Worm (Caenorhabditis elegans) whole organism, late embryonic: Measurements from ENCODE around the gene ttr-28.

Source experiments
- C38D4.7 ChIP-seq: fragments of 200-800 bp; sonication (Bioruptor generic); optimal IDR thresholded peaks from 2 replicates; lab custom pipeline; 2018; ENCODE audit warnings: mild to moderate bottlenecking, missing genetic modification characterization, moderate library complexity, missing compliant biosample characterization
- K09A11.1 ChIP-seq: sonication (generic microtip); optimal IDR thresholded peaks from 2 replicates; lab custom pipeline; 2017; ENCODE audit warnings: antibody characterized with exemption, mild to moderate bottlenecking, missing genetic modification characterization, missing compliant biosample characterization; ENCODE audit not compliant: insufficient read depth
- T23F11.4 ChIP-seq: fragments of 200-800 bp; sonication (Bioruptor generic); optimal IDR thresholded peaks from 2 replicates; lab custom pipeline; 2018; ENCODE audit warnings: mild to moderate bottlenecking, missing genetic modification characterization, missing compliant biosample characterization
- ceh-2 ChIP-seq: sonication (generic microtip); optimal IDR thresholded peaks from 2 replicates; lab custom pipeline; 2016; ENCODE audit warnings: missing genotype, missing genetic modification characterization, missing compliant biosample characterization
- ceh-24 ChIP-seq: sonication (generic microtip); optimal IDR thresholded peaks from 2 replicates; lab custom pipeline; 2016; ENCODE audit warnings: mild to moderate bottlenecking, missing genetic modification characterization, missing compliant biosample characterization
- ceh-30 ChIP-seq: fragments of 150-350 bp; optimal IDR thresholded peaks from 2 replicates; lab custom pipeline; 2014; ENCODE audit warnings: missing biosample characterization, missing genetic modification characterization
- ceh-31 ChIP-seq: sonication (generic microtip); optimal IDR thresholded peaks from 2 replicates; lab custom pipeline; 2016; ENCODE audit warnings: missing genetic modification characterization, missing compliant biosample characterization
- ceh-6 ChIP-seq: fragments of 200-800 bp; sonication (Bioruptor generic); optimal IDR thresholded peaks from 2 replicates; lab custom pipeline; 2018; ENCODE audit warnings: mild to moderate bottlenecking, missing genetic modification characterization, missing compliant biosample characterization
- dmd-4 ChIP-seq: sonication (generic microtip); optimal IDR thresholded peaks from 2 replicates; lab custom pipeline; 2016; ENCODE audit warnings: borderline replicate concordance, missing genetic modification characterization, missing compliant biosample characterization
- dve-1 ChIP-seq: sonication (generic microtip); optimal IDR thresholded peaks from 2 replicates; lab custom pipeline; 2017; ENCODE audit warnings: antibody characterized with exemption, mild to moderate bottlenecking, missing genetic modification characterization, missing compliant biosample characterization
- elt-2 ChIP-seq: sonication (generic microtip); optimal IDR thresholded peaks from 2 replicates; lab custom pipeline; 2016; ENCODE audit warnings: missing genetic modification reagents, missing genetic modification characterization, missing compliant biosample characterization
- elt-4 ChIP-seq: sonication (generic microtip); optimal IDR thresholded peaks from 2 replicates; lab custom pipeline; 2016; ENCODE audit warnings: missing genetic modification characterization, missing compliant biosample characterization
- eyg-1 ChIP-seq: sonication (generic microtip); optimal IDR thresholded peaks from 2 replicates; lab custom pipeline; 2016; ENCODE audit warnings: missing genotype, missing genetic modification characterization, missing compliant biosample characterization
- fax-1 ChIP-seq: sonication (generic microtip); optimal IDR thresholded peaks from 2 replicates; lab custom pipeline; 2016; ENCODE audit warnings: missing genotype, missing genetic modification characterization, missing compliant biosample characterization
- hlh-13 ChIP-seq: fragments of 200-800 bp; sonication (Bioruptor generic); optimal IDR thresholded peaks from 2 replicates; lab custom pipeline; 2018; ENCODE audit warnings: mild to moderate bottlenecking, missing genetic modification characterization, missing compliant biosample characterization
- hlh-15 ChIP-seq: sonication (generic microtip); optimal IDR thresholded peaks from 2 replicates; lab custom pipeline; 2016; ENCODE audit warnings: missing genetic modification characterization, missing compliant biosample characterization
- hlh-8 ChIP-seq: sonication (generic microtip); optimal IDR thresholded peaks from 2 replicates; lab custom pipeline; 2016; ENCODE audit warnings: missing genotype, missing genetic modification characterization, missing compliant biosample characterization
- lim-6 ChIP-seq: sonication (generic microtip); optimal IDR thresholded peaks from 2 replicates; lab custom pipeline; 2016; ENCODE audit warnings: missing genetic modification characterization, missing compliant biosample characterization
- lin-11 ChIP-seq: fragments of 200-800 bp; sonication (Bioruptor generic); optimal IDR thresholded peaks from 2 replicates; lab custom pipeline; 2018; ENCODE audit warnings: mild to moderate bottlenecking, missing genetic modification characterization, missing compliant biosample characterization
- mec-3 ChIP-seq: sonication (generic microtip); optimal IDR thresholded peaks from 2 replicates; lab custom pipeline; 2016; ENCODE audit warnings: borderline replicate concordance, missing genetic modification characterization, missing compliant biosample characterization
- nfya-1 ChIP-seq: sonication (generic microtip); optimal IDR thresholded peaks from 2 replicates; lab custom pipeline; 2017; ENCODE audit warnings: missing genetic modification characterization, mild to moderate bottlenecking, missing compliant biosample characterization, antibody characterized with exemption, moderate library complexity
- nhr-232 ChIP-seq: sonication (generic microtip); optimal IDR thresholded peaks from 2 replicates; lab custom pipeline; 2016; ENCODE audit warnings: missing genetic modification characterization, missing compliant biosample characterization
- npax-4 ChIP-seq: sonication (generic microtip); optimal IDR thresholded peaks from 2 replicates; lab custom pipeline; 2016; ENCODE audit warnings: missing genetic modification characterization, missing compliant biosample characterization
- pax-1 ChIP-seq: fragments of 150-350 bp; optimal IDR thresholded peaks from 2 replicates; lab custom pipeline; 2014; ENCODE audit warnings: missing biosample characterization, missing genetic modification characterization
- pha-2 ChIP-seq: sonication (generic microtip); optimal IDR thresholded peaks from 2 replicates; lab custom pipeline; 2017; ENCODE audit warnings: mild to moderate bottlenecking, missing genetic modification characterization, missing compliant biosample characterization
- pqm-1 ChIP-seq: sonication (generic microtip); optimal IDR thresholded peaks from 2 replicates; lab custom pipeline; 2016; ENCODE audit warnings: missing genetic modification characterization, missing compliant biosample characterization
- sox-2 ChIP-seq: fragments of 200-800 bp; sonication (Bioruptor generic); IDR thresholded peaks from 2 replicates; pipeline ENCODE4 v1.3.6; 2022; ENCODE audit warnings: missing genetic modification reagents, missing genetic modification characterization, missing compliant biosample characterization
- tbx-7 ChIP-seq: sonication (generic microtip); optimal IDR thresholded peaks from 2 replicates; lab custom pipeline; 2016; ENCODE audit warnings: missing genotype, missing genetic modification characterization, missing compliant biosample characterization
- unc-3 ChIP-seq, 2 experiments: fragments of 200-800 bp in 1 of 2; sonication (Bioruptor generic) in 1 of 2; sonication (generic microtip) in 1 of 2; conservative IDR thresholded peaks in 1 of 2; optimal IDR thresholded peaks in 1 of 2; 2 replicates each; pipeline versions ENCODE4 v1.3.6 to Lab custom; 2016 to 2022; ENCODE audit warnings: missing compliant biosample characterization in 2 of 2, missing genetic modification characterization in 2 of 2, missing genetic modification reagents in 1 of 2
- unc-42 ChIP-seq: sonication (generic microtip); optimal IDR thresholded peaks from 2 replicates; lab custom pipeline; 2016; ENCODE audit warnings: missing genotype, missing genetic modification characterization, missing compliant biosample characterization
- unc-55 ChIP-seq: sonication (generic microtip); optimal IDR thresholded peaks from 2 replicates; lab custom pipeline; 2017; ENCODE audit warnings: missing biosample characterization, missing genetic modification reagents, missing genetic modification characterization
- unc-86 ChIP-seq: sonication (generic microtip); optimal IDR thresholded peaks from 2 replicates; lab custom pipeline; 2016; ENCODE audit warnings: missing genetic modification characterization, missing compliant biosample characterization
- zip-5 ChIP-seq: sonication (generic microtip); optimal IDR thresholded peaks from 2 replicates; lab custom pipeline; 2016; ENCODE audit warnings: missing genetic modification characterization, missing compliant biosample characterization

The ttr-28 gene

DNA sequence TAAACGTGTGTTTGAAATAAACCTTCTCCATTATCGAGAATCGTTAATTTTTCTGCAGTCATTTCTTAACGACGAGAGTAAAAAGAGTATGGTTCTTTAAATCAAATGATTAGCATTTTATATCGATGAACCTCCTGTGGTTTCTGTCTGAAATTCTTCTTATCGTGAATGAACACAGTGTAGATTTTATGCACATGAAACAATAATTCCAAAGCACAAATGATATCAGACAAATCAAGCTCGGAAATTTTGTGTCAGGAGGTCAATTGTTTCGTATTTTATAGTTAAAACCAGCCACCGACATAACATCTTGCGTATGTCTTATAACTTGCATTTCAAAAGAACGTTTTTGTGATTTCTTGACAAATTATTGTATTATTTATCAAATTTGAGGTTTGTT is 32.1 kb upstream of the ttr-28 start, which contains the start of gene T16G1.6:
T16G1.6 (minus strand) TSS at position 77 of the 400 bp plus-strand sequence.
- TF ChIP-seq ceh-2 (no peak), pqm-1 (no peak)
- TF ChIP-seq, all 69 proteins: peak for 0

DNA sequence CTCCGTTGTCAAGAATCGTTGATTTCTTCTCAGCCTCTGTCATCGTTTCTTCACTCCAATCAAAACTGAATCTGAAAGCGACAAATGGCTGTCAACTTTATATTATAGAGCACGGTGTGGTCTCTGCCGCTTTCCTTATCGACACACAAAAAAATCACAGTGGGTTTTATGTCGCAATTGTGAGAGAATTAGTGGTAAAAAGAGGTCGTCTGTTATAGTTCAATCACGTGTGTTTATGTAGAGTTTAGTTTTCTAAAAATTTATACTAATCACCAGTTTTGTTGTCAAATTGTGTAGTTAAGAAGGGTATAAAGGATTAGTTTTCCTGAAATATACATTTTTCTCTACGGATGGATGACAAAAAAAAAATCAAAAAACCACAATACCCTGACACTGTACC is 30.0 kb upstream of the ttr-28 start, which contains the start of gene T16G1.7:
T16G1.7 (minus strand) TSS at position 137 of the 400 bp plus-strand sequence.
- TF ChIP-seq C38D4.7 (GFP tag; lab: Kevin White, UChicago), result no peak
- no peak for TF ChIP-seq tbx-7 (tag; lab: Kevin White, UChicago)
- no peak for TF ChIP-seq hlh-8 (tag; lab: Kevin White, UChicago)
- no peak for TF ChIP-seq hlh-15 (tag; lab: Kevin White, UChicago)

ce11 chrV:12933654-12934053 is 28.7 kb upstream of the ttr-28 start:
- TF ChIP-seq nhr-232 (no peak), C38D4.7 (GFP tag; lab: Kevin White, UChicago) (no peak), unc-42 (tag; lab: Kevin White, UChicago) (no peak), ceh-31 (tag; lab: Kevin White, UChicago) (no peak), elt-4 (tag; lab: Kevin White, UChicago) (no peak), unc-86 (no peak), sox-2 (GFP tag; lab: Robert Waterston, UW) (no peak), ceh-6 (GFP tag; lab: Kevin White, UChicago) (no peak), elt-2 (tag; lab: Kevin White, UChicago) (no peak), dve-1 (no peak), tbx-7 (tag; lab: Kevin White, UChicago) (no peak), ceh-2 (no peak), npax-4 (tag; lab: Kevin White, UChicago) (no peak), unc-3 (GFP tag; conservative IDR thresholded peaks at IDR 0.05; lab: Robert Waterston, UW) (no peak), unc-3 (tag; optimal IDR thresholded peaks at IDR 0.05; lab: Kevin White, UChicago) (no peak), fax-1 (tag; lab: Kevin White, UChicago) (no peak), nfya-1 (tag; lab: Kevin White, UChicago) (no peak), mec-3 (tag; lab: Kevin White, UChicago) (no peak), eyg-1 (tag; lab: Kevin White, UChicago) (no peak)

ce11 chrV:12928929-12929532 is 24.1 kb upstream of the ttr-28 start, which contains the start of gene T16G1.2:
TSS of gene T16G1.2 (plus strand) at chrV:12929482.
- no peak for TF ChIP-seq ceh-24 (tag; lab: Kevin White, UChicago)
- TF ChIP-seq ceh-30 (tag; lab: Kevin White, UChicago), result no peak
- no peak for TF ChIP-seq zip-5 (tag; lab: Kevin White, UChicago)
- TF ChIP-seq hlh-13 (GFP tag; lab: Kevin White, UChicago), result no peak
- no peak for TF ChIP-seq dmd-4 (tag; lab: Kevin White, UChicago)
- TF ChIP-seq elt-2 (tag; lab: Kevin White, UChicago), result no peak
- TF ChIP-seq mec-3 (tag; lab: Kevin White, UChicago), result no peak
- no peak for TF ChIP-seq pha-2 (tag; lab: Kevin White, UChicago)
- TF ChIP-seq K09A11.1 (tag; lab: Kevin White, UChicago), result no peak
- no peak for TF ChIP-seq lin-11 (tag; lab: Kevin White, UChicago)
- TF ChIP-seq unc-55 (GFP tag; lab: Kevin White, UChicago), result no peak
- no peak for TF ChIP-seq lim-6 (tag; lab: Kevin White, UChicago)
- TF ChIP-seq T23F11.4 (GFP tag; lab: Kevin White, UChicago), result no peak
- no peak for TF ChIP-seq pax-1 (tag; lab: Kevin White, UChicago)
